Fruit fly (Drosophila melanogaster) whole organism, embryonic: ENCODE measurements around the gene Upf2.

Source experiments
- Aef1 ChIP-seq: fragments of 200-800 bp; sonication (Bioruptor generic); IDR thresholded peaks from 3 replicates; pipeline ENCODE4 v1.3.6; 2022; ENCODE audit warnings: missing biosample characterization, missing genetic modification characterization
- Asciz ChIP-seq: fragments of 200-800 bp; sonication (Bioruptor generic); optimal IDR thresholded peaks from 2 replicates; lab custom pipeline; 2017; ENCODE audit warnings: missing biosample characterization, mild to moderate bottlenecking, missing genetic modification characterization, missing genetic modification reagents
- Atf-2 ChIP-seq: fragments of 200-800 bp; sonication (Bioruptor generic); optimal IDR thresholded peaks from 2 replicates; lab custom pipeline; 2016; ENCODE audit warnings: missing biosample characterization, missing genetic modification characterization
- BtbVII ChIP-seq: fragments of 200-800 bp; sonication (Bioruptor generic); optimal IDR thresholded peaks from 3 replicates; lab custom pipeline; 2017; ENCODE audit warnings: missing biosample characterization, mild to moderate bottlenecking, missing genetic modification characterization
- CG10431 ChIP-seq: fragments of 200-800 bp; sonication (Bioruptor generic); optimal IDR thresholded peaks from 3 replicates; lab custom pipeline; 2018; ENCODE audit warnings: missing biosample characterization, mild to moderate bottlenecking, missing genetic modification characterization
- CG10979 ChIP-seq: fragments of 200-800 bp; sonication (Bioruptor generic); optimal IDR thresholded peaks from 2 replicates; lab custom pipeline; 2018; ENCODE audit warnings: missing biosample characterization, mild to moderate bottlenecking, missing genetic modification characterization, moderate library complexity
- CG11093 ChIP-seq: fragments of 200-800 bp; sonication (Bioruptor generic); IDR thresholded peaks from 3 replicates; pipeline ENCODE4 v1.3.6; 2022; ENCODE audit warnings: missing biosample characterization, missing genetic modification characterization
- CG11560 ChIP-seq: fragments of 200-800 bp; sonication (Bioruptor generic); IDR thresholded peaks from 3 replicates; pipeline ENCODE4 v1.3.6; 2022; ENCODE audit warnings: missing biosample characterization, missing genetic modification characterization
- CG12744 ChIP-seq: fragments of 200-800 bp; sonication (Bioruptor generic); optimal IDR thresholded peaks from 2 replicates; lab custom pipeline; 2016; ENCODE audit warnings: missing biosample characterization, missing genetic modification characterization
- CG18011 ChIP-seq: fragments of 200-800 bp; sonication (Bioruptor generic); optimal IDR thresholded peaks from 2 replicates; lab custom pipeline; 2017; ENCODE audit warnings: missing biosample characterization, missing genetic modification characterization, mild to moderate bottlenecking, moderate library complexity, missing genotype
- CG18619 ChIP-seq: fragments of 200-800 bp; sonication (Bioruptor generic); optimal IDR thresholded peaks from 3 replicates; lab custom pipeline; 2017; ENCODE audit warnings: missing biosample characterization, mild to moderate bottlenecking, missing genetic modification characterization
- CG2875 ChIP-seq: fragments of 200-800 bp; sonication (Bioruptor generic); optimal IDR thresholded peaks from 2 replicates; lab custom pipeline; 2017; ENCODE audit warnings: missing biosample characterization, mild to moderate bottlenecking, missing genetic modification characterization, missing genetic modification reagents
- CG32532 ChIP-seq: fragments of 200-800 bp; sonication (Bioruptor generic); IDR thresholded peaks from 2 replicates; pipeline ENCODE4 v1.3.6; 2022; ENCODE audit warnings: missing biosample characterization, missing genetic modification characterization
- CG34422 ChIP-seq: fragments of 200-800 bp; sonication (Bioruptor generic); IDR thresholded peaks from 3 replicates; pipeline ENCODE4 v1.3.6; 2022; ENCODE audit warnings: missing biosample characterization, missing genetic modification characterization
- CG4424 ChIP-seq: fragments of 200-800 bp; sonication (Bioruptor generic); optimal IDR thresholded peaks from 3 replicates; lab custom pipeline; 2016; ENCODE audit warnings: missing biosample characterization, missing genetic modification characterization
- CG4707 ChIP-seq: fragments of 200-800 bp; sonication (Bioruptor generic); optimal IDR thresholded peaks from 2 replicates; lab custom pipeline; 2018; ENCODE audit warnings: missing biosample characterization, mild to moderate bottlenecking, missing genetic modification characterization, moderate library complexity
- CG7963 ChIP-seq: fragments of 200-800 bp; sonication (Bioruptor generic); IDR thresholded peaks from 3 replicates; pipeline ENCODE4 v1.3.6; 2022; ENCODE audit warnings: missing biosample characterization, missing genetic modification characterization; ENCODE audit not compliant: partially characterized antibody
- CG8281 ChIP-seq: fragments of 200-800 bp; sonication (Bioruptor generic); optimal IDR thresholded peaks from 2 replicates; lab custom pipeline; 2018; ENCODE audit warnings: missing biosample characterization, mild to moderate bottlenecking, missing genetic modification characterization, moderate library complexity
- CrebB ChIP-seq: fragments of 200-800 bp; sonication (Bioruptor generic); optimal IDR thresholded peaks from 3 replicates; lab custom pipeline; 2018; ENCODE audit warnings: missing biosample characterization, mild to moderate bottlenecking, missing genetic modification characterization
- Elba2 ChIP-seq: fragments of 200-800 bp; sonication (Bioruptor generic); optimal IDR thresholded peaks from 3 replicates; lab custom pipeline; 2016; ENCODE audit warnings: missing biosample characterization, missing genetic modification characterization
- HLH3B ChIP-seq: fragments of 200-800 bp; sonication (Bioruptor generic); IDR thresholded peaks from 2 replicates; pipeline ENCODE4 v1.3.6; 2022; ENCODE audit warnings: missing biosample characterization, missing genetic modification characterization
- Hsf ChIP-seq: fragments of 200-800 bp; sonication (Bioruptor generic); optimal IDR thresholded peaks from 3 replicates; lab custom pipeline; 2016; ENCODE audit warnings: missing biosample characterization, missing genetic modification characterization
- Jarid2 ChIP-seq: fragments of 200-800 bp; sonication (Bioruptor generic); optimal IDR thresholded peaks from 3 replicates; lab custom pipeline; 2017; ENCODE audit warnings: mild to moderate bottlenecking, missing biosample characterization, missing genetic modification reagents, missing genetic modification characterization
- MBD-R2 ChIP-seq: fragments of 200-800 bp; sonication (Bioruptor generic); IDR thresholded peaks from 2 replicates; pipeline ENCODE4 v1.3.6; 2022; ENCODE audit warnings: missing biosample characterization, missing genetic modification characterization
- Pdp1 ChIP-seq, 2 experiments: fragments of 200-800 bp; sonication (Bioruptor generic); optimal IDR thresholded peaks; 3 replicates each; lab custom pipeline; 2016; ENCODE audit warnings: missing biosample characterization in 2 of 2, missing genetic modification characterization in 2 of 2, mild to moderate bottlenecking in 1 of 2, moderate library complexity in 1 of 2
- Ptx1 ChIP-seq: fragments of 200-800 bp; sonication (Bioruptor generic); IDR thresholded peaks from 2 replicates; pipeline ENCODE4 v1.3.6; 2022; ENCODE audit warnings: missing biosample characterization, missing genetic modification characterization
- Spps ChIP-seq: fragments of 200-800 bp; sonication (Bioruptor generic); optimal IDR thresholded peaks from 2 replicates; lab custom pipeline; 2018; ENCODE audit warnings: missing biosample characterization, mild to moderate bottlenecking, missing genetic modification characterization
- ab ChIP-seq: fragments of 200-800 bp; sonication (Bioruptor generic); optimal IDR thresholded peaks from 2 replicates; lab custom pipeline; 2016; ENCODE audit warnings: missing biosample characterization, missing genetic modification characterization
- ase ChIP-seq: fragments of 200-800 bp; sonication (Bioruptor generic); IDR thresholded peaks from 3 replicates; pipeline ENCODE4 v1.3.6; 2022; ENCODE audit warnings: missing biosample characterization, missing genetic modification characterization
- bcd ChIP-seq: fragments of 200-800 bp; sonication (Bioruptor generic); optimal IDR thresholded peaks from 2 replicates; lab custom pipeline; 2017; ENCODE audit warnings: missing biosample characterization, mild to moderate bottlenecking, missing genetic modification characterization
- bsh ChIP-seq, 2 experiments: fragments of 200-800 bp; sonication (Bioruptor generic); optimal IDR thresholded peaks; 2 replicates each; lab custom pipeline; 2017 to 2018; ENCODE audit warnings: mild to moderate bottlenecking in 2 of 2, missing biosample characterization in 2 of 2, missing genetic modification characterization in 2 of 2, moderate library complexity in 1 of 2
- corto ChIP-seq: fragments of 200-800 bp; sonication (Bioruptor generic); optimal IDR thresholded peaks from 2 replicates; lab custom pipeline; 2016; ENCODE audit warnings: missing biosample characterization, mild to moderate bottlenecking, missing genetic modification characterization, moderate library complexity
- dati ChIP-seq: fragments of 200-800 bp; sonication (Bioruptor generic); IDR thresholded peaks from 2 replicates; pipeline ENCODE4 v1.3.6; 2022; ENCODE audit warnings: missing biosample characterization, missing genetic modification characterization
- dmrt11E ChIP-seq: fragments of 200-800 bp; sonication (Bioruptor generic); optimal IDR thresholded peaks from 3 replicates; lab custom pipeline; 2018; ENCODE audit warnings: missing biosample characterization, mild to moderate bottlenecking, missing genetic modification characterization, moderate library complexity
- dmrt99B ChIP-seq: fragments of 200-800 bp; sonication (Bioruptor generic); optimal IDR thresholded peaks from 2 replicates; lab custom pipeline; 2018; ENCODE audit warnings: missing biosample characterization, mild to moderate bottlenecking, missing genetic modification characterization, moderate library complexity
- fu2 ChIP-seq: fragments of 200-800 bp; sonication (Bioruptor generic); optimal IDR thresholded peaks from 2 replicates; lab custom pipeline; 2016; ENCODE audit warnings: missing biosample characterization, missing genetic modification characterization
- gt ChIP-seq: fragments of 200-800 bp; sonication (Bioruptor generic); IDR thresholded peaks from 2 replicates; pipeline ENCODE4 v1.3.6; 2022; ENCODE audit warnings: missing biosample characterization, missing genetic modification characterization
- inv ChIP-seq: fragments of 200-800 bp; sonication (Bioruptor generic); IDR thresholded peaks from 2 replicates; pipeline ENCODE4 v1.3.6; 2022; ENCODE audit warnings: missing biosample characterization, missing genetic modification characterization; ENCODE audit not compliant: partially characterized antibody
- jumu ChIP-seq: fragments of 200-800 bp; sonication (Bioruptor generic); optimal IDR thresholded peaks from 3 replicates; lab custom pipeline; 2016; ENCODE audit warnings: missing biosample characterization, missing genetic modification characterization
- kah ChIP-seq: fragments of 200-800 bp; sonication (Bioruptor generic); optimal IDR thresholded peaks from 2 replicates; lab custom pipeline; 2018; ENCODE audit warnings: missing biosample characterization, mild to moderate bottlenecking, missing genetic modification characterization
- pan ChIP-seq, 4 experiments: fragments of >200 bp in 3 of 4; fragments of 200-800 bp in 1 of 4; sonication (Bioruptor generic) in 1 of 4; optimal IDR thresholded peaks in 3 of 4; IDR thresholded peaks in 1 of 4; 2 replicates each; pipeline versions ENCODE4 v1.3.6 to Lab custom; 2017 to 2022; ENCODE audit warnings: missing biosample characterization in 2 of 4, missing genetic modification characterization in 2 of 4, mixed read lengths in 1 of 4
- pnt ChIP-seq: fragments of 200-800 bp; sonication (Bioruptor generic); optimal IDR thresholded peaks from 3 replicates; lab custom pipeline; 2016; ENCODE audit warnings: missing biosample characterization, missing genetic modification characterization
- pzg ChIP-seq: fragments of 200-800 bp; sonication (Bioruptor generic); optimal IDR thresholded peaks from 3 replicates; lab custom pipeline; 2018; ENCODE audit warnings: missing biosample characterization, mild to moderate bottlenecking, missing genetic modification characterization, moderate library complexity
- salm ChIP-seq: fragments of 200-800 bp; sonication (Bioruptor generic); optimal IDR thresholded peaks from 2 replicates; lab custom pipeline; 2018; ENCODE audit warnings: missing biosample characterization, mild to moderate bottlenecking, missing genetic modification characterization
- seq ChIP-seq: fragments of 200-800 bp; sonication (Bioruptor generic); IDR thresholded peaks from 2 replicates; pipeline ENCODE4 v1.3.6; 2022; ENCODE audit warnings: missing biosample characterization, missing genetic modification characterization
- unpg ChIP-seq: fragments of 200-800 bp; sonication (Bioruptor generic); optimal IDR thresholded peaks from 3 replicates; lab custom pipeline; 2018; ENCODE audit warnings: missing biosample characterization, mild to moderate bottlenecking, missing genetic modification characterization, moderate library complexity
- wdn ChIP-seq: fragments of 200-800 bp; sonication (Bioruptor generic); IDR thresholded peaks from 2 replicates; pipeline ENCODE4 v1.3.6; 2022; ENCODE audit warnings: missing biosample characterization, missing genetic modification characterization

The Upf2 gene

DNA sequence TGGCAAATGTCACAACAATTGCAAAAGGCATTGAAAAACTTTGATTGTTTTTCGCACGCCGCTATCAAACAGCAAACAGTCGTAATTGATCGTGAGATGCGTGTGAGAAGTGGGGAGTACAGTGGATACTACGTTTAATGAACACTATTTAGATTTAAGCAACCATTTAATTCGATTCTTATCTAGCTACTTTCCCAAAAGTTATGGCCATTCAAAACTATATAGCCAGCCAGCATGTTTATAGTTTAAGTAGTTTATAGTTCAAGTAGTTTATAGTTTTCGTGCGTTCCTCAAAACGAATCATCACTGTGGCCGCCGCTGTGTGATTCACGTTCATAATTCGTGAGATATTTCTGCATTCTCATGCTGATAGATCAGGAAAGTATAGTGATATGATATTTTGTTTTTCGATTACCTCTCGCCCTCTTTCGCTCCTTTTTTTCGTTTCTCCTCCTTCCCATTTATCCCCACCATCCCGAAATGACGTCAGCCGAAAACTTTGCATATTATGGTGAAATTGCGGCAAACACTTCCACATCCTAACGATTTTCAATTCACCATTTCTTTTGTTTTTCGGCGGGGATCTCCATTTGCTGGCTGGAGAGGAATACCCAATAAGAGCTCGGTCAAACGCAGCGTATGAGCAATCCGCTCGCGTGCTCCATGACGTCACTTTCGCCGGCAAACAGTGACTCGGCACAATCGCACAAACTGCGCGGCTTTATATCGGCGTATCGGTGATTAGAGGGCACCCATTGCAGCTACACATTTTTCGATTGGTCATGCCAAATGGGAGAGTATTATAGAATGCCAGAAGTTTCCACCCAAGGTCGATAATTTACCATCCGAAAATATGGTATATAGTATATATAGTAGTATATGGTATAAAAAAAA is 38.4 kb upstream of the Upf2 start (continued):
- TF ChIP-seq jumu (GFP tag; lab: Kevin White, UChicago): no peak
- TF ChIP-seq CG34422: no peak
- peak; percentile 72 for TF ChIP-seq wdn (GFP tag; lab: Robert Waterston, UW)
- TF ChIP-seq CG2875 (GFP tag; lab: Kevin White, UChicago): no peak
- TF ChIP-seq Aef1 (GFP tag; lab: Robert Waterston, UW): peak; percentile 43; the same call in 1 of the 3 replicates
- TF ChIP-seq dati (GFP tag; lab: Robert Waterston, UW): no peak
- TF ChIP-seq ab (GFP tag; lab: Kevin White, UChicago): no peak
- TF ChIP-seq HLH3B (GFP tag; lab: Robert Waterston, UW): peak; percentile 21; the same call in 1 of the 2 replicates
- peak; percentile 55 for TF ChIP-seq dmrt99B (tag; lab: Kevin White, UChicago)
- no peak for TF ChIP-seq CG8281 (tag; lab: Kevin White, UChicago)
- peak; percentile 33 for TF ChIP-seq CG12744 (GFP tag; lab: Kevin White, UChicago)
- no peak for TF ChIP-seq Asciz (GFP tag; lab: Kevin White, UChicago)
- peak; percentile 3 for TF ChIP-seq BtbVII
- peak; percentile 36 for TF ChIP-seq fu2 (GFP tag; lab: Kevin White, UChicago)
- TF ChIP-seq Jarid2 (GFP tag; lab: Kevin White, UChicago): peak; percentile 10
- TF ChIP-seq CG11560 (tag; lab: Robert Waterston, UW): 0 out of 3 replicates have a peak, but pooled peaks have one; percentile 40
- peak; percentile 51 for TF ChIP-seq Hsf (GFP tag; lab: Kevin White, UChicago)
- TF ChIP-seq Ptx1: peak; percentile 67
- peak; percentile 44 for TF ChIP-seq bcd (GFP tag; lab: Kevin White, UChicago)
- no peak for TF ChIP-seq inv (GFP tag; lab: Robert Waterston, UW)
- TF ChIP-seq gt (GFP tag; lab: Robert Waterston, UW): no peak
- no peak for TF ChIP-seq CG10979 (tag; lab: Kevin White, UChicago)
- 0 out of 3 replicates have a peak, but pooled peaks have one; percentile 42 for TF ChIP-seq CG11093 (GFP tag; lab: Robert Waterston, UW)
- peak; percentile 4 for TF ChIP-seq CG4424 (GFP tag; lab: Kevin White, UChicago)
- TF ChIP-seq Atf-2: no peak
- no peak for TF ChIP-seq pnt
- no peak for TF ChIP-seq dmrt11E (tag; lab: Kevin White, UChicago)
- TF ChIP-seq Spps (tag; lab: Kevin White, UChicago): no peak
- TF ChIP-seq unpg (GFP tag; lab: Kevin White, UChicago): peak; percentile 75
- TF ChIP-seq seq: no peak
- peak; percentile 83 for TF ChIP-seq CG32532
- no peak for TF ChIP-seq salm (tag; lab: Kevin White, UChicago)
- peak; percentile 56; the same call in 1 of the 2 replicates for TF ChIP-seq MBD-R2
- no peak for TF ChIP-seq Elba2
- no peak for TF ChIP-seq pan (optimal IDR thresholded peaks at IDR 0.05; lab: Kevin White, UChicago)
- peak in 1 of 2 experiments; percentile 68 for TF ChIP-seq pan (GFP tag; optimal IDR thresholded peaks at IDR 0.05 in 1 of 2, IDR thresholded peaks at IDR 0.05 in 1 of 2)
- peak in 1 of 2 experiments; percentile 18 for TF ChIP-seq bsh (GFP tag; optimal IDR thresholded peaks at IDR 0.05; lab: Kevin White, UChicago)
- TF ChIP-seq CG18619 (GFP tag; lab: Kevin White, UChicago): peak; percentile 55
- TF ChIP-seq CG4707 (GFP tag; lab: Kevin White, UChicago): no peak
- no peak for TF ChIP-seq CG7963 (GFP tag; lab: Robert Waterston, UW)
- no peak for TF ChIP-seq kah (GFP tag; lab: Kevin White, UChicago)
- no peak for TF ChIP-seq ase (GFP tag; lab: Robert Waterston, UW)
- TF ChIP-seq CG18011: peak; percentile 48
- TF ChIP-seq pzg (GFP tag; lab: Kevin White, UChicago): no peak
- TF ChIP-seq CG10431 (GFP tag; lab: Kevin White, UChicago): no peak
- no peak for TF ChIP-seq corto
- TF ChIP-seq Pdp1 (GFP tag; optimal IDR thresholded peaks at IDR 0.05; lab: Kevin White, UChicago): peak; percentile 22 to 30
- peak; percentile 51 for TF ChIP-seq CrebB (tag; lab: Kevin White, UChicago)
